Worm (Caenorhabditis elegans) whole organism, L2 larva: ENCODE results near the gene sng-1.

Experiments used
- C34F6.9 ChIP-seq: fragments of 150-350 bp; optimal IDR thresholded peaks from 2 replicates; lab custom pipeline; 2014; ENCODE audit warnings: missing biosample characterization, missing genetic modification characterization
- F13H6.1 ChIP-seq: sonication (generic microtip); optimal IDR thresholded peaks from 2 replicates; lab custom pipeline; 2016; ENCODE audit warnings: missing genetic modification characterization, missing compliant biosample characterization
- R02D3.7 ChIP-seq: fragments of 150-350 bp; optimal IDR thresholded peaks from 2 replicates; lab custom pipeline; 2014; ENCODE audit warnings: missing biosample characterization, missing genetic modification characterization
- aly-2 ChIP-seq: fragments of 150-350 bp; optimal IDR thresholded peaks from 2 replicates; lab custom pipeline; 2014; ENCODE audit warnings: missing biosample characterization, missing genetic modification characterization
- ceh-82 ChIP-seq: fragments of 150-350 bp; optimal IDR thresholded peaks from 2 replicates; lab custom pipeline; 2014; ENCODE audit warnings: missing biosample characterization, missing genetic modification characterization
- crh-2 ChIP-seq: sonication (generic microtip); optimal IDR thresholded peaks from 2 replicates; lab custom pipeline; 2017; ENCODE audit warnings: missing biosample characterization, missing genetic modification characterization
- dmd-4 ChIP-seq: sonication (generic microtip); optimal IDR thresholded peaks from 2 replicates; lab custom pipeline; 2017; ENCODE audit warnings: missing biosample characterization, missing genetic modification characterization
- elt-3 ChIP-seq: sonication (generic microtip); optimal IDR thresholded peaks from 2 replicates; lab custom pipeline; 2017; ENCODE audit warnings: missing biosample characterization, missing genetic modification characterization
- fos-1 ChIP-seq: fragments of 150-350 bp; optimal IDR thresholded peaks from 2 replicates; lab custom pipeline; 2014; ENCODE audit warnings: missing biosample characterization, missing genetic modification characterization
- gmeb-1 ChIP-seq: fragments of 150-350 bp; optimal IDR thresholded peaks from 2 replicates; lab custom pipeline; 2014; ENCODE audit warnings: missing biosample characterization, missing genetic modification characterization
- lin-11 ChIP-seq: fragments of 150-350 bp; sonication (generic microtip); optimal IDR thresholded peaks from 2 replicates; lab custom pipeline; 2014; ENCODE audit warnings: missing biosample characterization, missing genetic modification characterization, inconsistent platforms, mixed read lengths
- lin-39 ChIP-seq: fragments of 150-350 bp; optimal IDR thresholded peaks from 2 replicates; lab custom pipeline; 2014; ENCODE audit warnings: missing biosample characterization, missing genetic modification reagents, missing genetic modification characterization
- lsy-2 ChIP-seq, 2 experiments: fragments of 150-350 bp in 1 of 2; sonication (generic microtip) in 1 of 2; optimal IDR thresholded peaks; 2 replicates each; lab custom pipeline; 2014 to 2017; ENCODE audit warnings: missing biosample characterization in 2 of 2, missing genetic modification characterization in 2 of 2
- mdl-1 ChIP-seq, 2 experiments: fragments of 150-350 bp in 1 of 2; sonication (generic microtip) in 1 of 2; optimal IDR thresholded peaks; 2 replicates each; lab custom pipeline; 2017; ENCODE audit warnings: missing biosample characterization in 2 of 2, missing genetic modification characterization in 2 of 2
- nhr-11 ChIP-seq: fragments of 150-350 bp; optimal IDR thresholded peaks from 2 replicates; lab custom pipeline; 2014; ENCODE audit warnings: missing biosample characterization, missing genetic modification characterization
- nhr-12 ChIP-seq: fragments of 150-350 bp; optimal IDR thresholded peaks from 2 replicates; lab custom pipeline; 2014; ENCODE audit warnings: missing biosample characterization, missing genetic modification characterization
- nhr-129 ChIP-seq: fragments of 150-350 bp; optimal IDR thresholded peaks from 2 replicates; lab custom pipeline; 2014; ENCODE audit warnings: missing biosample characterization, missing genetic modification characterization
- nhr-21 ChIP-seq: fragments of 150-350 bp; optimal IDR thresholded peaks from 2 replicates; lab custom pipeline; 2014; ENCODE audit warnings: missing biosample characterization, missing genetic modification characterization
- nhr-237 ChIP-seq: fragments of 150-350 bp; optimal IDR thresholded peaks from 2 replicates; lab custom pipeline; 2014; ENCODE audit warnings: missing biosample characterization, missing genetic modification characterization
- nhr-25 ChIP-seq: fragments of 150-350 bp; sonication (generic microtip); optimal IDR thresholded peaks from 3 replicates; lab custom pipeline; 2014; ENCODE audit warnings: missing biosample characterization, missing genetic modification characterization
- nhr-77 ChIP-seq: fragments of 150-350 bp; optimal IDR thresholded peaks from 2 replicates; lab custom pipeline; 2014; ENCODE audit warnings: missing biosample characterization, missing genetic modification characterization
- sem-4 ChIP-seq: fragments of 150-350 bp; optimal IDR thresholded peaks from 2 replicates; lab custom pipeline; 2014; ENCODE audit warnings: missing biosample characterization, missing genetic modification reagents, missing genetic modification characterization
- skn-1 ChIP-seq: sonication (generic microtip); optimal IDR thresholded peaks from 2 replicates; lab custom pipeline; 2017; ENCODE audit warnings: missing biosample characterization, missing genetic modification characterization
- sma-3 ChIP-seq: sonication (generic microtip); optimal IDR thresholded peaks from 2 replicates; lab custom pipeline; 2016; ENCODE audit warnings: missing genetic modification reagents, missing genetic modification characterization, missing compliant biosample characterization
- sma-9 ChIP-seq, 2 experiments: fragments of 150-350 bp in 1 of 2; sonication (generic microtip) in 1 of 2; optimal IDR thresholded peaks; 2 replicates each; lab custom pipeline; 2014 to 2016; ENCODE audit warnings: missing genetic modification characterization in 2 of 2, mild to moderate bottlenecking in 1 of 2, missing biosample characterization in 1 of 2, missing compliant biosample characterization in 1 of 2, missing genetic modification reagents in 1 of 2, moderate library complexity in 1 of 2
- snpc-4 ChIP-seq: fragments of 150-350 bp; optimal IDR thresholded peaks from 2 replicates; lab custom pipeline; 2014; ENCODE audit warnings: missing biosample characterization, missing genetic modification characterization
- unc-55 ChIP-seq: fragments of 150-350 bp; sonication (generic microtip); optimal IDR thresholded peaks from 3 replicates; lab custom pipeline; 2014; ENCODE audit warnings: missing biosample characterization, missing genetic modification reagents, missing genetic modification characterization
- zag-1 ChIP-seq: fragments of 150-350 bp; optimal IDR thresholded peaks from 2 replicates; lab custom pipeline; 2014; ENCODE audit warnings: missing biosample characterization, missing genetic modification characterization
- ztf-1 ChIP-seq: fragments of 200-800 bp; sonication (Bioruptor generic); conservative IDR thresholded peaks from 2 replicates; pipeline ENCODE4 v1.3.6; 2022; ENCODE audit warnings: missing genetic modification characterization, missing compliant biosample characterization
- ztf-11 ChIP-seq: sonication (generic microtip); optimal IDR thresholded peaks from 2 replicates; lab custom pipeline; 2017; ENCODE audit warnings: missing biosample characterization, missing genetic modification characterization

Gene sng-1

DNA sequence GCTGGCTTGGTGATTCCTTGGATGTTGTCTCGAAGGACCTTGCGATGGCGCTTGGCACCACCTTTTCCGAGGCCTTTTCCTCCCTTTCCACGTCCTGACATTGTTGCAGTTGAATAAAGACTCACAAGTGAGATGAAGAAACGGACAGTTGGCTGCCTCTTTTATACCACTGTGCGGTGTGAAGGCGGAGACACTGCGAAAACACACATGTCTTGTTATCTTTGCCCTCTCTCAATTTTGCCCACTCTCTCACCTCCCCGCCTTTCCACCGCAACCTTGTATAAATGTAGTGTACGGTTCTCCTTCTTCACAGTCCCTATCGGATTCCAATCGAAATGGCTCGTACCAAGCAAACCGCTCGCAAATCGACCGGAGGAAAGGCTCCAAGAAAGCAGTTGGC is 17.6 kb upstream of the sng-1 start, which contains the start of the genes his-38 and his-40:
his-38 (minus strand) TSS at position 101 of the 400 bp plus-strand sequence.
his-40 (plus strand) TSS at position 336 of the 400 bp plus-strand sequence.
- TF ChIP-seq gmeb-1 (tag; lab: Kevin White, UChicago) (no peak), C34F6.9 (tag; lab: Kevin White, UChicago) (no peak), zag-1 (no peak), elt-3 (no peak), skn-1 (tag; lab: Kevin White, UChicago) (no peak)

DNA sequence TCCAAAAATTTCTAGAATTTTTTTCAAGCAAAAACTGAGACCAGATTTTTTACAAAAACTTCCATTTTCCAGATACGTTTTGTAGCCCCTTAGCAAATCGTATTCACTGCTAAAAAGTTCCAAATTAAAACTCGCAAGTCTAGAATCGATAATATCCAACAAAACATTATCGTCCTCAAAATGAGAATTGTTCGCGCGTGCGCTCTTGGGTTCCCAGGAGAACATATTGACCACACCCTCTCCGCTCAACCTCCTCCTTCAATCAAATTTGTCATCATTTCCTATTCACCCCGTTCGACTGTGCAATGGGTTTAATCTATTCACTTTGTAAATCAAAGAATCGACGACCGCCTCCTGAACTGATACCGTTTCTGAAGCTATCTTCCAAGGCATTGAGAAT is 15.5 kb upstream of the sng-1 start:
- TF ChIP-seq lin-39 (tag; lab: Kevin White, UChicago) (no peak), nhr-21 (tag; lab: Kevin White, UChicago) (no peak), R02D3.7 (tag; lab: Kevin White, UChicago) (no peak), gmeb-1 (tag; lab: Kevin White, UChicago) (no peak), mdl-1 (tag; optimal IDR thresholded peaks at IDR 0.05; lab: Kevin White, UChicago) (no peak), dmd-4 (tag; lab: Kevin White, UChicago) (no peak), aly-2 (tag; lab: Kevin White, UChicago) (no peak), unc-55 (GFP tag; lab: Kevin White, UChicago) (no peak), ceh-82 (no peak), nhr-25 (no peak), nhr-129 (no peak), nhr-237 (tag; lab: Kevin White, UChicago) (no peak), sem-4 (tag; lab: Kevin White, UChicago) (no peak), snpc-4 (no peak), lin-11 (tag; lab: Kevin White, UChicago) (no peak), C34F6.9 (tag; lab: Kevin White, UChicago) (no peak)

DNA sequence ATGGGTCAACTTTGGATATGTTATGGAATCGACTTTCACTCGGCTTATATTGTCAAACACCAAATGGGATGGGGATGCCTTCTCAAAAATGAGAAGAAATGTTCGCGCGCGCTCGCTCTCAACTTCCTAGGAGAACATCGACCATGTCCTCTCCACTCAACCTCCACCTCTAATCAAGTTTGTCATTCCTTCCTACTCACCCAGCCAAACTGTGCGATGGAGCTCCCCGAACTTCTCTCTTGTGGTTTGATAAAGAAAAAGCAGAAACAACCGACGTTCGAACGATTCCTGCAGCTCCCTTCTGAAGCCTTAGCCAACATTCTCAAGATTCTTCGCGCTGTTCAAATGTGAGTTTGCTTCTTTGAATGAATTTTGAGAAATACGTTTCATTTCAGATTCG is 14.2 kb upstream of the sng-1 start:
- TF ChIP-seq ztf-1 (GFP tag; lab: Robert Waterston, UW) (no peak), nhr-11 (tag; lab: Kevin White, UChicago) (no peak), F13H6.1 (tag; lab: Kevin White, UChicago) (no peak), zag-1 (no peak)

DNA sequence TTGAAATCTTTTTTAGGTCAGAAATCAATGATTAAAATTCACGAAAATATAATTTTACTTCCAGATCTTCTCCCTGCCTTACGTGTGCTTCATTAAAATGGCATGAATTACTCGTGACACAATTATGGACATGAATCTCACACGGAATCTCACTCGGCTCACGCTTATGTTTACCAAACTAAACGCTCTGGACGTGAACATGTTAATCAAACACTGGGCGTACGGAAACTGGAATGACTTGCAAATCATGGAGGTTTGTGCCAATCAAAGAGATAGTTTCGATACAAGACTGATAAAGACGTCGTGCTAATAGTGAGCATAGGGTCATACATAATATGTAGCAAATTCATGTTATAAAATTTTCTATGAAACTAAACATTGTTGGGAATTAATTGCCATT is 12.8 kb upstream of the sng-1 start:
- no peak for TF ChIP-seq unc-55 (GFP tag; lab: Kevin White, UChicago)
- peak; percentile 29 for TF ChIP-seq crh-2 (tag; lab: Kevin White, UChicago)
- peak; percentile 34 for TF ChIP-seq fos-1

DNA sequence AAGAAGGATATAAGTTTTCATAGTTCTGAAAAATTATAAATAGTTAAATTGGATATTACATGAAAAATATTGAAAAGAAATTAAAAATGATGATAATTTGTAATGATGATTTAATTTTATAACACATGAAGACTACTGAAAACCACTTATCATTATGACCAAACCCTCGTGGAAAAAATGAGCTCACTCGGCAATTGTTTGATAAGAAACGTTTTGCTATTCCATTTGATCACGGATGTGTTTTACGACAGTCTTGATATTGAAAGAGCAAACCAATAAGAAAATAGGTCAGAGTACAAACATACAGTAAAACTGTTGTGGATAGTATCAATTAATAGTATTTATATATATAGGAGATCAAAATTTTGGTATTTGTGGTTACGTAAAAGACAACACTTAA is 12.1 kb upstream of the sng-1 start, which contains the start of gene spp-3:
spp-3 (minus strand) TSS at position 25 of the 400 bp plus-strand sequence.
- TF ChIP-seq skn-1 (tag; lab: Kevin White, UChicago), result peak; percentile 89
- peak; percentile 64 for TF ChIP-seq sma-9 (GFP tag; optimal IDR thresholded peaks at IDR 0.05; lab: Kevin White, UChicago)
- TF ChIP-seq sma-9 (tag; optimal IDR thresholded peaks at IDR 0.05; lab: Kevin White, UChicago), result no peak
- TF ChIP-seq nhr-11 (tag; lab: Kevin White, UChicago), result no peak
- TF ChIP-seq F13H6.1 (tag; lab: Kevin White, UChicago), result peak; percentile 38
- no peak for TF ChIP-seq ztf-11 (tag; lab: Kevin White, UChicago)
- no peak for TF ChIP-seq nhr-21 (tag; lab: Kevin White, UChicago)
- TF ChIP-seq mdl-1 (tag; optimal IDR thresholded peaks at IDR 0.05; lab: Kevin White, UChicago), result peak in 1 of 2 experiments; percentile 3
- TF ChIP-seq ztf-1 (GFP tag; lab: Robert Waterston, UW), result no peak
- TF ChIP-seq crh-2 (tag; lab: Kevin White, UChicago), result peak; percentile 43
- peak; percentile 7 for TF ChIP-seq sma-3
- TF ChIP-seq R02D3.7 (tag; lab: Kevin White, UChicago), result no peak
- no peak for TF ChIP-seq nhr-77
- no peak for TF ChIP-seq nhr-12 (tag; lab: Kevin White, UChicago)
- TF ChIP-seq gmeb-1 (tag; lab: Kevin White, UChicago), result peak; percentile 57
- peak in 1 of 2 experiments; percentile 18 for TF ChIP-seq lsy-2 (tag; optimal IDR thresholded peaks at IDR 0.05; lab: Kevin White, UChicago)
- peak; percentile 95 for TF ChIP-seq fos-1
